Worm (Caenorhabditis elegans) whole organism, mixed stage, embryonic: ENCODE measurements around the gene H28G03.3.

Experiments
- blmp-1 ChIP-seq: fragments of 150-350 bp; optimal IDR thresholded peaks from 2 replicates; lab custom pipeline; 2014; ENCODE audit warnings: missing biosample characterization, missing genetic modification characterization
- elt-1 ChIP-seq: sonication (generic microtip); optimal IDR thresholded peaks from 2 replicates; lab custom pipeline; 2017; ENCODE audit warnings: missing genetic modification characterization, mild to moderate bottlenecking, missing compliant biosample characterization, antibody characterized with exemption, moderate library complexity, borderline replicate concordance; ENCODE audit not compliant: insufficient read depth
- lin-13 ChIP-seq: fragments of 150-350 bp; optimal IDR thresholded peaks from 2 replicates; lab custom pipeline; 2014; ENCODE audit warnings: missing biosample characterization, missing genetic modification characterization
- nhr-12 ChIP-seq: fragments of 150-350 bp; optimal IDR thresholded peaks from 2 replicates; lab custom pipeline; 2014; ENCODE audit warnings: missing biosample characterization, missing genetic modification characterization
- nhr-237 ChIP-seq: fragments of 150-350 bp; optimal IDR thresholded peaks from 2 replicates; lab custom pipeline; 2014; ENCODE audit warnings: missing biosample characterization, missing genetic modification characterization
- nhr-76 ChIP-seq: sonication (generic microtip); optimal IDR thresholded peaks from 2 replicates; lab custom pipeline; 2017; ENCODE audit warnings: missing biosample characterization, missing genetic modification characterization
- tbx-8 ChIP-seq: fragments of 200-800 bp; sonication (Bioruptor generic); optimal IDR thresholded peaks from 2 replicates; lab custom pipeline; 2018; ENCODE audit warnings: mild to moderate bottlenecking, missing genetic modification characterization, moderate library complexity, missing compliant biosample characterization
- unc-39 ChIP-seq: fragments of 150-350 bp; optimal IDR thresholded peaks from 2 replicates; lab custom pipeline; 2014; ENCODE audit warnings: missing biosample characterization, missing genetic modification characterization
- ztf-11 ChIP-seq: fragments of 150-350 bp; optimal IDR thresholded peaks from 2 replicates; lab custom pipeline; 2014; ENCODE audit warnings: missing biosample characterization, missing genetic modification characterization

DNA sequence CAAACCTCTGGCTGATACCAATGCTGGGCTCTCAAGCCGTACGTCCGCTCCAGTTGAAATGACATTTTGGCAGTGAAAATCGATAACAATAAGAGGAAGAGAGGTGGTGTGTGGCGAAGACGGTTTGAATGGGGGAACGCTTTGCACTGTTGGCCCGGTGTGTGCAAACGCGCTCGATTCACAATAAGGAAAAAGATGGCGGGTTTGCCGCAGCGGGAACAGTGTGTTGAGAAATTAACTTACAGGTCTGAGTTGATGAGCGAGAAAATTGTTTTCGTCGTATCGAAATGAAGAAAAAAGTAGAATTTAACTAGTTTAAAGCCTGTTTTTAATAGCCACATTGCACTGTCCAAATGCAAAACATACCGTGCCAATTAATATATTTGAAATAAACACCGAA is 47.1 kb downstream of the H28G03.3 start, which contains the start of gene metl-9:
- TF ChIP-seq elt-1: no peak
- no peak for TF ChIP-seq tbx-8
- TF ChIP-seq nhr-237 (tag; lab: Kevin White, UChicago): no peak
- TF ChIP-seq nhr-76 (tag; lab: Kevin White, UChicago): no peak
- no peak for TF ChIP-seq blmp-1 (tag; lab: Kevin White, UChicago)
- no peak for TF ChIP-seq nhr-12 (tag; lab: Kevin White, UChicago)
- TF ChIP-seq lin-13 (tag; lab: Kevin White, UChicago): no peak
- no peak for TF ChIP-seq ztf-11 (tag; lab: Kevin White, UChicago)
- TF ChIP-seq unc-39 (tag; lab: Kevin White, UChicago): no peak
